Worm (Caenorhabditis elegans) whole organism, midembryonic: ENCODE results near the gene C16C8.18.

Experiments used
- med-1 ChIP-seq: sonication (generic microtip); optimal IDR thresholded peaks from 2 replicates; lab custom pipeline; 2017; ENCODE audit warnings: missing genetic modification characterization, mild to moderate bottlenecking, missing compliant biosample characterization, antibody characterized with exemption, missing genetic modification reagents; ENCODE audit not compliant: insufficient read depth
- tab-1 ChIP-seq: fragments of 200-800 bp; sonication (Bioruptor generic); IDR thresholded peaks from 2 replicates; pipeline ENCODE4 v1.3.6; 2022; ENCODE audit warnings: missing genetic modification characterization, missing compliant biosample characterization
- ztf-23 ChIP-seq: fragments of 200-800 bp; sonication (Bioruptor generic); IDR thresholded peaks from 2 replicates; pipeline ENCODE4 v1.3.6; 2022; ENCODE audit warnings: missing genetic modification reagents, missing genetic modification characterization, missing compliant biosample characterization

DNA sequence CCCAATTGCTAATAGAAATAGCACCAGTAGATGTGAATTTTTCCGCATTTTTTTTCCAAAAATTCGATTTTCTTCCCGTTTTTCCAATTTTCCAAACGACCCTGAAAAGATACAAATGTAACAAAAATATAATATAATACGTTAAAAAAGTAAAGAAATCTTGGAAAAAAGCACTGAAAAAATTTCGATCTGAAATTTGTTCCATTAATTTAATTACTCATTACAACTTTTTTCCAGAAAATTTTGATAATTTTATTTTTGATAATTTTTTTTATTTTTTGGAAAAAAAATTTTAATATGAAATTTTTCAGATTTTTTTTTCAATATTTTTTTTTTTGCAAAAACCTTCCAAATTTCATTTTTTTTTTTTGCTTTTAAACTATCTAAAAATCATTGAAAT is 6.9 kb downstream of the C16C8.18 start, which contains the start of gene skpo-2:
- TF ChIP-seq tab-1 (GFP tag; lab: Robert Waterston, UW), result no peak
- TF ChIP-seq med-1 (GFP tag; lab: Kevin White, UChicago), result no peak
- TF ChIP-seq ztf-23, result no peak
